Worm (Caenorhabditis elegans) whole organism, early embryonic: ENCODE measurements around the gene plg-1.

ENCODE experiments used
- B0310.2 ChIP-seq: sonication (generic microtip); optimal IDR thresholded peaks from 2 replicates; lab custom pipeline; 2016; ENCODE audit warnings: mild to moderate bottlenecking, missing genetic modification characterization, missing compliant biosample characterization
- F13C5.2 ChIP-seq: sonication (generic microtip); optimal IDR thresholded peaks from 2 replicates; lab custom pipeline; 2017; ENCODE audit warnings: mild to moderate bottlenecking, missing genetic modification characterization, inconsistent platforms, missing compliant biosample characterization
- aly-1 ChIP-seq: sonication (generic microtip); optimal IDR thresholded peaks from 2 replicates; lab custom pipeline; 2016; ENCODE audit warnings: missing genetic modification characterization, missing compliant biosample characterization
- ama-1 ChIP-seq: fragments of 150-350 bp; optimal IDR thresholded peaks from 2 replicates; lab custom pipeline; 2014
- ceh-13 ChIP-seq: fragments of 200-800 bp; sonication (Bioruptor generic); optimal IDR thresholded peaks from 2 replicates; lab custom pipeline; 2018; ENCODE audit warnings: mild to moderate bottlenecking, missing genetic modification characterization, missing compliant biosample characterization
- ceh-36 ChIP-seq: sonication (generic microtip); optimal IDR thresholded peaks from 2 replicates; lab custom pipeline; 2016; ENCODE audit warnings: missing genetic modification characterization, inconsistent platforms, missing compliant biosample characterization
- ets-7 ChIP-seq: sonication (generic microtip); optimal IDR thresholded peaks from 2 replicates; lab custom pipeline; 2016; ENCODE audit warnings: missing genotype, missing genetic modification characterization, missing compliant biosample characterization
- flt-1 ChIP-seq: fragments of 200-800 bp; sonication (Bioruptor generic); IDR thresholded peaks from 2 replicates; pipeline ENCODE4 v1.3.6; 2022; ENCODE audit warnings: missing genetic modification characterization, missing compliant biosample characterization
- hmbx-1 ChIP-seq: sonication (generic microtip); optimal IDR thresholded peaks from 2 replicates; lab custom pipeline; 2016; ENCODE audit warnings: mild to moderate bottlenecking, missing genetic modification characterization, missing compliant biosample characterization
- scrt-1 ChIP-seq: fragments of 200-800 bp; sonication (Bioruptor generic); IDR thresholded peaks from 2 replicates; pipeline ENCODE4 v1.3.6; 2022; ENCODE audit warnings: missing genetic modification characterization, missing compliant biosample characterization
- tbx-11 ChIP-seq: fragments of 200-800 bp; sonication (Bioruptor generic); IDR thresholded peaks from 2 replicates; pipeline ENCODE4 v1.3.6; 2022; ENCODE audit warnings: missing genetic modification characterization, missing compliant biosample characterization
- tbx-37 ChIP-seq: fragments of 200-800 bp; sonication (Bioruptor generic); conservative IDR thresholded peaks from 2 replicates; pipeline ENCODE4 v1.3.6; 2022; ENCODE audit warnings: missing genetic modification reagents, missing genetic modification characterization, missing compliant biosample characterization

- TF ChIP-seq B0310.2 (tag; lab: Kevin White, UChicago) (no peak), ama-1 (no peak), scrt-1 (GFP tag; lab: Robert Waterston, UW) (no peak), aly-1 (tag; lab: Kevin White, UChicago) (no peak), hmbx-1 (no peak), ceh-36 (tag; lab: Kevin White, UChicago) (no peak), tbx-11 (GFP tag; lab: Robert Waterston, UW) (no peak), F13C5.2 (tag; lab: Kevin White, UChicago) (no peak), ets-7 (tag; lab: Kevin White, UChicago) (no peak), flt-1 (no peak), tbx-37 (GFP tag; lab: Robert Waterston, UW) (no peak), ceh-13 (GFP tag; lab: Kevin White, UChicago) (no peak)
Measured at ce11 chrIII:8851961-8852360, at the start of gene plg-1.
